Fruit fly (Drosophila melanogaster): ENCODE results near the gene PolD3.

The PolD3 gene

DNA sequence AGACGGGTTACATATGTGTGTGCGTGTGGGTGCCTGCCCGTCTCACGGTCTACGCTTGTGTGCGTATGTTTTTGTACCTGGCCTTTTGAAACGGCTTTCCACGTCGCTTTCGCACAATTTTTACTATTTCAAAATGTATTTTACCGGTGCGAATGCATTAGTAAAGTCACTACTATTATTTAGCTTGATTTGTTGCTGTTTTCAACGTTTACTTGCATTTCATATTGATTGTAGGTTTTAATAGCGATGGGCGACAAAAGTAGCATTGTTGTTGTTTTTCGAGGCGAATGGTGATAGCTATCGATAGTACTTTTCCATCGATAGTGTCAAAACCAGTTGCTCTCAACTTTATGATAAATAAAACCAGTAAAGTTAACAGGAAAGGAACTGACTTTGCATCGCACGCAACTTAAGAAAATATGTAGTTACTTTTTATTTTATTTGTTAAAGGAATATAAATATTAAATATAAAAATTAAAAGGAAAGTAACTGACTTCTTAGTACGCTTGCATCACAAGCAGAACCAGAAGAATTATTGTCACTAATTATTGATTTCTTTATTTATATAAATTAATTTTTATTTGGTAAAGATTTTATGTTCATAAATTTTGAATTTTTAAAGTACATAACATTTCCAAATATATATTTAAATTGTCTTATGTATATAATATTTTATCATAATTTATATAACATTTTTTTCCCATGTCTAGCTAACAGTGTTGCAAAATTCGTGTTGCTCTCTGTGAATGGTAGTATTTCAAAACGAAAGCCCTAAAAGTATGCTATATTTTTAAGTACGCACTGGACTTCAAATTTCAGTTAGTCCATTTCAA is 15.9 kb upstream of the PolD3 start, which contains the start of gene Cul3 (continued):
- TF ChIP-seq CG32006 (GFP tag; optimal IDR thresholded peaks at IDR 0.05) (peak; percentile 29), Ets96B (tag; optimal IDR thresholded peaks at IDR 0.05) (no peak), fd85E (GFP tag; optimal IDR thresholded peaks at IDR 0.05) (no peak), Sox14 (GFP tag; optimal IDR thresholded peaks at IDR 0.05) (peak; percentile 6), Hr39 (GFP tag; optimal IDR thresholded peaks at IDR 0.05) (no peak), Eip78C (GFP tag) (peak; percentile 66), CG10631 (GFP tag; optimal IDR thresholded peaks at IDR 0.05) (peak; percentile 51), Eip93F (GFP tag; optimal IDR thresholded peaks at IDR 0.05) (no peak), CG6854 (GFP tag; optimal IDR thresholded peaks at IDR 0.05) (no peak), CG34406 (GFP tag; optimal IDR thresholded peaks at IDR 0.05) (no peak), Met (GFP tag; optimal IDR thresholded peaks at IDR 0.05) (no peak), cyc (GFP tag; optimal IDR thresholded peaks at IDR 0.05) (no peak), CG10669 (GFP tag; optimal IDR thresholded peaks at IDR 0.05) (no peak), dac (GFP tag; optimal IDR thresholded peaks at IDR 0.05) (no peak), CG6808 (GFP tag; optimal IDR thresholded peaks at IDR 0.05) (no peak)

DNA sequence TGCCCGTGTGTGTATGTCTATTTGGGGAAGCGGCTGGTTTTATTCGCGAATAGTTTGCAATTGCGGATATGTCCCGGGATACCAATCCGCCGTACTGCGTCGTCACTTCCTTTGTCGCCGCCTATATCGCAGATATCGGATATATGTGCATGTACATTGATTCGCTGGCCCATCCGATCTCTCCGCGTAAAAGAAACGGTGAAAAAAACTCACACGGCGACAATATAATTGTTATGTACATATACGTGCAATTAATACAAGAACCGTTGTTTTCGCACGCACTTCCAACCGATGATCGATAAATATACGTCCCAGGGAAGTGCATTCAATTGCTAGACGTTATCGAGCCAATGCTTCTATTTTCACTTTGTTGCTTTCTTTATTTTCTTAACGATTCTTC is 15.2 kb upstream of the PolD3 start:
- peak; percentile 16 for TF ChIP-seq Sox14 (GFP tag; optimal IDR thresholded peaks at IDR 0.05)
- TF ChIP-seq ss (GFP tag; optimal IDR thresholded peaks at IDR 0.05) = peak in 1 of 2 experiments; percentile 11
- no peak for TF ChIP-seq dac (GFP tag; optimal IDR thresholded peaks at IDR 0.05)
- TF ChIP-seq fkh (GFP tag; optimal IDR thresholded peaks at IDR 0.05) = peak; percentile 27

DNA sequence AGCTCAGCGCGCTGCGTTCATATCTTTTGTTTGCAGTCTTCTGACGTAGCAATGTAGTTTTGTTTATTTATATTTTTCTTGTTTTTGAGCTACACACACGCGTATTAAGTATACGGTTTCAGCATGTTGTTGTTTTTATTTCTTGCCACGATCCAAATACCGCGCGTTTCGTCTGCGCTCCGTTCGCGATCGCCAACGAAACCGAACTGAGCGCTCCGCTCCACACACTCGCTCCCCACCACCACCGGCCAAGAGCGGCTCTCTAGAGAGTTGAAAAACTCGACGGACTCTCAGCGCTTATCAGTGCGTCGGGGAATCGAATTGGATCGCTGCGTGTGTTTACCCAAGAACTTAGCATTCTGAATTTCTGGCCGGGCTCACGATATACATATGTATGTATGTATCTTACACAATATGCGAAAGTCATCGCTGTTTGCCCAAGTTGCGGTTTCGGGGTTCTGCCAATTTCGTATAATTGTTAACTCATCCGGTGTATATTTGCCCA is 8.4 kb upstream of the PolD3 start, which contains the start of gene yuri:
Gene yuri (minus strand): TSS at position 210 of the 505 bp plus-strand sequence.
- TF ChIP-seq Eip93F (GFP tag; optimal IDR thresholded peaks at IDR 0.05) (no peak), Hr4 (GFP tag; optimal IDR thresholded peaks at IDR 0.05) (no peak), fkh (GFP tag; optimal IDR thresholded peaks at IDR 0.05) (peak; percentile 97), CG8319 (GFP tag; optimal IDR thresholded peaks at IDR 0.05) (no peak), net (GFP tag; optimal IDR thresholded peaks at IDR 0.05) (peak; percentile 48), CG6163 (GFP tag; IDR thresholded peaks at IDR 0.05) (peak; percentile 87), ss (GFP tag; optimal IDR thresholded peaks at IDR 0.05) (peak; percentile 87 to 90), dsx (GFP tag; optimal IDR thresholded peaks at IDR 0.05; ENCODE audit: poor library complexity, severe bottlenecking) (peak; percentile 81), CG6792 (GFP tag; optimal IDR thresholded peaks at IDR 0.05) (peak; percentile 36), fd85E (GFP tag; optimal IDR thresholded peaks at IDR 0.05) (no peak), cyc (GFP tag; optimal IDR thresholded peaks at IDR 0.05) (no peak), CG10669 (GFP tag; optimal IDR thresholded peaks at IDR 0.05) (peak; percentile 53), acj6 (GFP tag; optimal IDR thresholded peaks at IDR 0.05) (no peak), Hr38 (GFP tag; optimal IDR thresholded peaks at IDR 0.05) (no peak), CG7368 (GFP tag; optimal IDR thresholded peaks at IDR 0.05) (no peak), CG31627 (GFP tag; optimal IDR thresholded peaks at IDR 0.05) (no peak), Gug (GFP tag; IDR thresholded peaks at IDR 0.05) (peak; percentile 51; the same call in 1 of the 2 replicates), CG11294 (GFP tag; IDR thresholded peaks at IDR 0.05) (no peak), Smox (GFP tag; optimal IDR thresholded peaks at IDR 0.05) (no peak), CG10631 (GFP tag; optimal IDR thresholded peaks at IDR 0.05) (no peak), Eip78C (GFP tag) (peak; percentile 87), CG11902 (GFP tag; optimal IDR thresholded peaks at IDR 0.05) (no peak), achi (GFP tag; optimal IDR thresholded peaks at IDR 0.05) (peak; percentile 41), CG4318 (GFP tag; optimal IDR thresholded peaks at IDR 0.05) (no peak), eg (GFP tag; IDR thresholded peaks at IDR 0.05) (peak; percentile 81), salr (GFP tag; optimal IDR thresholded peaks at IDR 0.05) (peak in 1 of 2 experiments; percentile 24), CG6808 (GFP tag; optimal IDR thresholded peaks at IDR 0.05) (peak; percentile 76), svp (GFP tag) (peak; percentile 79), Lpt (GFP tag; optimal IDR thresholded peaks at IDR 0.05) (peak; percentile 67), CG15336 (GFP tag; IDR thresholded peaks at IDR 0.05) (peak; percentile 79), Ets21C (GFP tag; optimal IDR thresholded peaks at IDR 0.05) (no peak), CG6854 (GFP tag; optimal IDR thresholded peaks at IDR 0.05) (peak; percentile 79), CG8119 (GFP tag; IDR thresholded peaks at IDR 0.05) (peak; percentile 80), vri (GFP tag; optimal IDR thresholded peaks at IDR 0.05) (peak; percentile 87), Sox102F (GFP tag; optimal IDR thresholded peaks at IDR 0.05) (peak; percentile 56), esn (GFP tag; optimal IDR thresholded peaks at IDR 0.05) (peak; percentile 51), CG32006 (GFP tag; optimal IDR thresholded peaks at IDR 0.05) (no peak), CG9139 (GFP tag; optimal IDR thresholded peaks at IDR 0.05) (peak; percentile 89)

Data from whole organism, prepupa.